Worm (Caenorhabditis elegans): ENCODE results near the gene Y37D8A.3.

The Y37D8A.3 gene

ce11 chrIII:12840204-12840603, 11.0 kb downstream of the Y37D8A.3 start:
- TF ChIP-seq flt-1 (GFP tag; IDR thresholded peaks at IDR 0.05), result no peak
- TF ChIP-seq hmg-4 (GFP tag; optimal IDR thresholded peaks at IDR 0.05), result no peak
- no peak for TF ChIP-seq ceh-13 (GFP tag; optimal IDR thresholded peaks at IDR 0.05)
- TF ChIP-seq ama-1 (optimal IDR thresholded peaks at IDR 0.05), result no peak
- no peak for TF ChIP-seq tbx-37 (GFP tag; conservative IDR thresholded peaks at IDR 0.05)
- no peak for TF ChIP-seq ets-7 (tag; optimal IDR thresholded peaks at IDR 0.05)
- TF ChIP-seq hmbx-1 (tag; optimal IDR thresholded peaks at IDR 0.05), result no peak
- TF ChIP-seq B0310.2 (tag; optimal IDR thresholded peaks at IDR 0.05), result no peak
- no peak for TF ChIP-seq scrt-1 (GFP tag; IDR thresholded peaks at IDR 0.05)
- TF ChIP-seq hnd-1 (tag; optimal IDR thresholded peaks at IDR 0.05), result no peak
- TF ChIP-seq pes-1 (GFP tag; IDR thresholded peaks at IDR 0.05), result no peak
- no peak for TF ChIP-seq sea-1 (GFP tag; conservative IDR thresholded peaks at IDR 0.05)
- TF ChIP-seq ceh-36 (tag; optimal IDR thresholded peaks at IDR 0.05), result no peak
- no peak for TF ChIP-seq aly-1 (tag; optimal IDR thresholded peaks at IDR 0.05)
- TF ChIP-seq F13C5.2 (tag; optimal IDR thresholded peaks at IDR 0.05), result no peak
- TF ChIP-seq tra-4 (tag; optimal IDR thresholded peaks at IDR 0.05), result no peak

ce11 chrIII:12841328-12841727, 12.2 kb downstream of the Y37D8A.3 start:
- TF ChIP-seq ets-7 (tag; optimal IDR thresholded peaks at IDR 0.05), result no peak

ce11 chrIII:12842858-12843257, 13.7 kb downstream of the Y37D8A.3 start:
- TF ChIP-seq ets-7 (tag; optimal IDR thresholded peaks at IDR 0.05) (no peak), hnd-1 (tag; optimal IDR thresholded peaks at IDR 0.05) (no peak), tbx-11 (GFP tag; IDR thresholded peaks at IDR 0.05) (no peak), tra-4 (tag; optimal IDR thresholded peaks at IDR 0.05) (no peak)

- TF ChIP-seq hmbx-1 (tag; optimal IDR thresholded peaks at IDR 0.05) (no peak), flt-1 (GFP tag; IDR thresholded peaks at IDR 0.05) (no peak), ets-7 (tag; optimal IDR thresholded peaks at IDR 0.05) (no peak)
These were observed 18.5 kb downstream of the Y37D8A.3 start for ce11 chrIII:12847623-12848022.

ce11 chrIII:12848981-12849589, 19.9 kb downstream of the Y37D8A.3 start:
- TF ChIP-seq B0310.2 (tag; optimal IDR thresholded peaks at IDR 0.05), result no peak
- TF ChIP-seq ceh-13 (GFP tag; optimal IDR thresholded peaks at IDR 0.05), result no peak
- TF ChIP-seq ama-1 (optimal IDR thresholded peaks at IDR 0.05), result no peak
- no peak for TF ChIP-seq sea-1 (GFP tag; conservative IDR thresholded peaks at IDR 0.05)
- TF ChIP-seq hmbx-1 (tag; optimal IDR thresholded peaks at IDR 0.05), result no peak
- no peak for TF ChIP-seq hnd-1 (tag; optimal IDR thresholded peaks at IDR 0.05)
- no peak for TF ChIP-seq ceh-36 (tag; optimal IDR thresholded peaks at IDR 0.05)
- TF ChIP-seq flt-1 (GFP tag; IDR thresholded peaks at IDR 0.05), result no peak
- TF ChIP-seq hmg-4 (GFP tag; optimal IDR thresholded peaks at IDR 0.05), result no peak
- TF ChIP-seq tra-4 (tag; optimal IDR thresholded peaks at IDR 0.05), result no peak
- no peak for TF ChIP-seq F13C5.2 (tag; optimal IDR thresholded peaks at IDR 0.05)
- no peak for TF ChIP-seq scrt-1 (GFP tag; IDR thresholded peaks at IDR 0.05)
- no peak for TF ChIP-seq pes-1 (GFP tag; IDR thresholded peaks at IDR 0.05)
- TF ChIP-seq tbx-11 (GFP tag; IDR thresholded peaks at IDR 0.05), result no peak
- no peak for TF ChIP-seq aly-1 (tag; optimal IDR thresholded peaks at IDR 0.05)
- TF ChIP-seq tbx-37 (GFP tag; conservative IDR thresholded peaks at IDR 0.05), result no peak
- no peak for TF ChIP-seq ets-7 (tag; optimal IDR thresholded peaks at IDR 0.05)

ce11 chrIII:12849691-12850090, 20.5 kb downstream of the Y37D8A.3 start:
- TF ChIP-seq tbx-37 (GFP tag; conservative IDR thresholded peaks at IDR 0.05), result no peak
- TF ChIP-seq ceh-36 (tag; optimal IDR thresholded peaks at IDR 0.05), result no peak
- TF ChIP-seq B0310.2 (tag; optimal IDR thresholded peaks at IDR 0.05), result no peak
- no peak for TF ChIP-seq flt-1 (GFP tag; IDR thresholded peaks at IDR 0.05)
- TF ChIP-seq ceh-13 (GFP tag; optimal IDR thresholded peaks at IDR 0.05), result no peak
- no peak for TF ChIP-seq aly-1 (tag; optimal IDR thresholded peaks at IDR 0.05)

ce11 chrIII:12851034-12851433, 21.9 kb downstream of the Y37D8A.3 start:
- no peak for TF ChIP-seq tbx-11 (GFP tag; IDR thresholded peaks at IDR 0.05)
- TF ChIP-seq tbx-37 (GFP tag; conservative IDR thresholded peaks at IDR 0.05), result no peak
- no peak for TF ChIP-seq hmg-4 (GFP tag; optimal IDR thresholded peaks at IDR 0.05)
- no peak for TF ChIP-seq aly-1 (tag; optimal IDR thresholded peaks at IDR 0.05)
- TF ChIP-seq ama-1 (optimal IDR thresholded peaks at IDR 0.05), result no peak
- no peak for TF ChIP-seq sea-1 (GFP tag; conservative IDR thresholded peaks at IDR 0.05)
- TF ChIP-seq hnd-1 (tag; optimal IDR thresholded peaks at IDR 0.05), result no peak
- TF ChIP-seq scrt-1 (GFP tag; IDR thresholded peaks at IDR 0.05), result no peak

ce11 chrIII:12855394-12855793, 26.2 kb downstream of the Y37D8A.3 start, which contains the start of gene Y37D8A.5:
Gene Y37D8A.5 (minus strand): TSS chrIII:12855494.
- TF ChIP-seq F13C5.2 (tag; optimal IDR thresholded peaks at IDR 0.05), result no peak

- TF ChIP-seq pes-1 (GFP tag; IDR thresholded peaks at IDR 0.05) (no peak), ceh-36 (tag; optimal IDR thresholded peaks at IDR 0.05) (no peak), ceh-13 (GFP tag; optimal IDR thresholded peaks at IDR 0.05) (no peak)
These were observed 27.5 kb downstream of the Y37D8A.3 start, which contains the start of gene Y37D8A.26 for ce11 chrIII:12856628-12857027. Gene Y37D8A.26 (minus strand): TSS chrIII:12856728.

Data from whole organism, early embryonic.